Fruit fly (Drosophila melanogaster) whole organism, embryonic: ENCODE measurements around the gene RpS14a.

ENCODE experiments used
- Adf1 ChIP-seq: fragments of 200-800 bp; sonication (Bioruptor generic); IDR thresholded peaks from 2 replicates; pipeline ENCODE4 v1.3.6; 2022; ENCODE audit warnings: missing biosample characterization, missing genetic modification characterization
- Bgb ChIP-seq: fragments of 200-800 bp; sonication (Bioruptor generic); IDR thresholded peaks from 2 replicates; pipeline ENCODE4 v1.3.6; 2022; ENCODE audit warnings: missing biosample characterization, missing genetic modification characterization; ENCODE audit not compliant: partially characterized antibody
- CG10209 ChIP-seq: fragments of 200-800 bp; sonication (Bioruptor generic); optimal IDR thresholded peaks from 3 replicates; lab custom pipeline; 2017; ENCODE audit warnings: missing biosample characterization, mild to moderate bottlenecking, missing genetic modification characterization, missing genetic modification reagents
- CG11085 ChIP-seq: fragments of 200-800 bp; sonication (Bioruptor generic); IDR thresholded peaks from 2 replicates; pipeline ENCODE4 v1.3.6; 2022; ENCODE audit warnings: missing biosample characterization, missing genetic modification characterization
- CG12236 ChIP-seq: fragments of 200-800 bp; sonication (Bioruptor generic); optimal IDR thresholded peaks from 2 replicates; lab custom pipeline; 2016; ENCODE audit warnings: missing biosample characterization, missing genetic modification characterization
- CG1233 ChIP-seq: fragments of 200-800 bp; sonication (Bioruptor generic); optimal IDR thresholded peaks from 4 replicates; lab custom pipeline; 2018; ENCODE audit warnings: missing biosample characterization, mild to moderate bottlenecking, missing genetic modification characterization
- CG13287 ChIP-seq: fragments of 200-800 bp; sonication (Bioruptor generic); IDR thresholded peaks from 2 replicates; pipeline ENCODE4 v1.3.6; 2022; ENCODE audit warnings: missing biosample characterization, missing genetic modification characterization; ENCODE audit not compliant: partially characterized antibody
- CG15514 ChIP-seq: fragments of 200-800 bp; sonication (Bioruptor generic); optimal IDR thresholded peaks from 3 replicates; lab custom pipeline; 2017; ENCODE audit warnings: missing biosample characterization, missing genetic modification characterization, mild to moderate bottlenecking, moderate library complexity, missing genetic modification reagents
- CG18599 ChIP-seq: fragments of 200-800 bp; sonication (Bioruptor generic); optimal IDR thresholded peaks from 3 replicates; lab custom pipeline; 2017; ENCODE audit warnings: missing biosample characterization, missing genetic modification characterization, mild to moderate bottlenecking, moderate library complexity, missing genetic modification reagents
- CG2202 ChIP-seq: fragments of 200-800 bp; sonication (Bioruptor generic); optimal IDR thresholded peaks from 2 replicates; lab custom pipeline; 2018; ENCODE audit warnings: missing biosample characterization, mild to moderate bottlenecking, missing genetic modification characterization
- CG30403 ChIP-seq: fragments of 200-800 bp; sonication (Bioruptor generic); optimal IDR thresholded peaks from 3 replicates; lab custom pipeline; 2016; ENCODE audit warnings: missing biosample characterization, missing genetic modification characterization
- CG3065 ChIP-seq: fragments of 200-800 bp; sonication (Bioruptor generic); optimal IDR thresholded peaks from 2 replicates; lab custom pipeline; 2016; ENCODE audit warnings: missing biosample characterization, missing genetic modification characterization
- CG6683 ChIP-seq: fragments of 200-800 bp; sonication (Bioruptor generic); optimal IDR thresholded peaks from 2 replicates; lab custom pipeline; 2017; ENCODE audit warnings: missing biosample characterization, mild to moderate bottlenecking, missing genetic modification characterization, missing genetic modification reagents
- CG7271 ChIP-seq: fragments of 200-800 bp; sonication (Bioruptor generic); optimal IDR thresholded peaks from 2 replicates; lab custom pipeline; 2018; ENCODE audit warnings: missing biosample characterization, mild to moderate bottlenecking, missing genetic modification characterization, moderate library complexity
- CG7745 ChIP-seq: fragments of 200-800 bp; sonication (Bioruptor generic); optimal IDR thresholded peaks from 2 replicates; lab custom pipeline; 2018; ENCODE audit warnings: missing biosample characterization, mild to moderate bottlenecking, missing genetic modification characterization, moderate library complexity
- CG7839 ChIP-seq: fragments of 200-800 bp; sonication (Bioruptor generic); optimal IDR thresholded peaks from 3 replicates; lab custom pipeline; 2018; ENCODE audit warnings: missing biosample characterization, mild to moderate bottlenecking, missing genetic modification characterization, moderate library complexity
- CG8388 ChIP-seq: fragments of 200-800 bp; sonication (Bioruptor generic); optimal IDR thresholded peaks from 2 replicates; lab custom pipeline; 2019; ENCODE audit warnings: missing biosample characterization, mild to moderate bottlenecking, missing genetic modification characterization, moderate library complexity
- CG9609 ChIP-seq: fragments of 200-800 bp; sonication (Bioruptor generic); optimal IDR thresholded peaks from 3 replicates; lab custom pipeline; 2016; ENCODE audit warnings: missing biosample characterization, missing genetic modification characterization
- CG9876 ChIP-seq: fragments of 200-800 bp; sonication (Bioruptor generic); optimal IDR thresholded peaks from 2 replicates; lab custom pipeline; 2016; ENCODE audit warnings: missing biosample characterization, missing genetic modification characterization
- Camta ChIP-seq: fragments of 200-800 bp; sonication (Bioruptor generic); optimal IDR thresholded peaks from 2 replicates; lab custom pipeline; 2016; ENCODE audit warnings: missing biosample characterization, missing genetic modification characterization
- CkIIα-i1 ChIP-seq: fragments of 200-800 bp; sonication (Bioruptor generic); IDR thresholded peaks from 2 replicates; pipeline ENCODE4 v1.3.6; 2022; ENCODE audit warnings: missing biosample characterization, missing genetic modification characterization
- CrebB ChIP-seq: fragments of 200-800 bp; sonication (Bioruptor generic); optimal IDR thresholded peaks from 3 replicates; lab custom pipeline; 2018; ENCODE audit warnings: missing biosample characterization, mild to moderate bottlenecking, missing genetic modification characterization
- D19A ChIP-seq: fragments of 200-800 bp; optimal IDR thresholded peaks from 3 replicates; lab custom pipeline; 2019; ENCODE audit warnings: missing biosample characterization, mild to moderate bottlenecking, missing genetic modification characterization, moderate library complexity
- Dek ChIP-seq: fragments of 200-800 bp; sonication (Bioruptor generic); optimal IDR thresholded peaks from 3 replicates; lab custom pipeline; 2019; ENCODE audit warnings: missing biosample characterization, mild to moderate bottlenecking, missing genetic modification characterization, moderate library complexity
- Dip2 ChIP-seq: fragments of 200-800 bp; sonication (Bioruptor generic); IDR thresholded peaks from 2 replicates; pipeline ENCODE4 v1.3.6; 2022; ENCODE audit warnings: missing biosample characterization, missing genetic modification characterization
- Doc2 ChIP-seq: fragments of 200-800 bp; sonication (Bioruptor generic); IDR thresholded peaks from 2 replicates; pipeline ENCODE4 v1.3.6; 2022; ENCODE audit warnings: missing biosample characterization, missing genetic modification characterization
- Lpt ChIP-seq: fragments of >200 bp; optimal IDR thresholded peaks from 2 replicates; lab custom pipeline; 2018; ENCODE audit warnings: missing biosample characterization, missing genetic modification characterization
- Nf-YA ChIP-seq: fragments of 200-800 bp; sonication (Bioruptor generic); IDR thresholded peaks from 2 replicates; pipeline ENCODE4 v1.3.6; 2022; ENCODE audit warnings: missing biosample characterization, missing genetic modification characterization
- Optix ChIP-seq: fragments of 200-800 bp; sonication (Bioruptor generic); IDR thresholded peaks from 3 replicates; pipeline ENCODE4 v1.3.6; 2022; ENCODE audit warnings: missing biosample characterization, missing genetic modification characterization
- Scr ChIP-seq: fragments of 200-800 bp; sonication (Bioruptor generic); IDR thresholded peaks from 2 replicates; pipeline ENCODE4 v1.3.6; 2022; ENCODE audit warnings: missing biosample characterization, missing genetic modification characterization; ENCODE audit not compliant: partially characterized antibody
- Spps ChIP-seq: fragments of 200-800 bp; sonication (Bioruptor generic); optimal IDR thresholded peaks from 2 replicates; lab custom pipeline; 2018; ENCODE audit warnings: missing biosample characterization, mild to moderate bottlenecking, missing genetic modification characterization
- Ssrp ChIP-seq: fragments of 200-800 bp; sonication (Bioruptor generic); optimal IDR thresholded peaks from 2 replicates; lab custom pipeline; 2018; ENCODE audit warnings: missing biosample characterization, mild to moderate bottlenecking, missing genetic modification characterization, moderate library complexity
- cato ChIP-seq: fragments of 200-800 bp; sonication (Bioruptor generic); optimal IDR thresholded peaks from 2 replicates; lab custom pipeline; 2016; ENCODE audit warnings: missing biosample characterization, missing genetic modification characterization, borderline replicate concordance
- ci ChIP-seq: fragments of 200-800 bp; sonication (Bioruptor generic); IDR thresholded peaks from 3 replicates; pipeline ENCODE4 v1.3.6; 2022; ENCODE audit warnings: missing biosample characterization, missing genetic modification characterization
- crp ChIP-seq, 2 experiments: fragments of 200-800 bp; sonication (Bioruptor generic); optimal IDR thresholded peaks; 2 replicates in 1 of 2; 3 replicates in 1 of 2; lab custom pipeline; 2017; ENCODE audit warnings: missing biosample characterization in 2 of 2, missing genetic modification characterization in 2 of 2, mild to moderate bottlenecking in 1 of 2, moderate library complexity in 1 of 2
- danr ChIP-seq: fragments of 200-800 bp; sonication (Bioruptor generic); IDR thresholded peaks from 2 replicates; pipeline ENCODE4 v1.3.6; 2022; ENCODE audit warnings: missing biosample characterization, missing genetic modification characterization
- dysf ChIP-seq: fragments of 200-800 bp; sonication (Bioruptor generic); IDR thresholded peaks from 3 replicates; pipeline ENCODE4 v1.3.6; 2022; ENCODE audit warnings: missing biosample characterization, missing genetic modification characterization
- esg ChIP-seq: fragments of 200-800 bp; sonication (Bioruptor generic); conservative IDR thresholded peaks from 2 replicates; pipeline ENCODE4 v1.3.6; 2022; ENCODE audit warnings: missing biosample characterization, missing genetic modification characterization
- fd3F ChIP-seq: fragments of 200-800 bp; sonication (Bioruptor generic); optimal IDR thresholded peaks from 2 replicates; lab custom pipeline; 2018; ENCODE audit warnings: missing biosample characterization, mild to moderate bottlenecking, missing genetic modification characterization, moderate library complexity
- fu2 ChIP-seq: fragments of 200-800 bp; sonication (Bioruptor generic); optimal IDR thresholded peaks from 2 replicates; lab custom pipeline; 2016; ENCODE audit warnings: missing biosample characterization, missing genetic modification characterization
- gce ChIP-seq: fragments of 200-800 bp; sonication (Bioruptor generic); IDR thresholded peaks from 3 replicates; pipeline ENCODE4 v1.3.6; 2022; ENCODE audit warnings: missing biosample characterization, missing genetic modification characterization
- hb ChIP-seq: fragments of 200-800 bp; sonication (Bioruptor generic); IDR thresholded peaks from 3 replicates; pipeline ENCODE4 v1.3.6; 2022; ENCODE audit warnings: missing biosample characterization, missing genetic modification characterization; ENCODE audit not compliant: partially characterized antibody
- lbe ChIP-seq: fragments of 200-800 bp; sonication (Bioruptor generic); optimal IDR thresholded peaks from 2 replicates; lab custom pipeline; 2016; ENCODE audit warnings: missing biosample characterization, mild to moderate bottlenecking, missing genetic modification characterization
- p53 ChIP-seq: fragments of 200-800 bp; sonication (Bioruptor generic); optimal IDR thresholded peaks from 2 replicates; lab custom pipeline; 2016; ENCODE audit warnings: missing biosample characterization, missing genetic modification characterization
- pho ChIP-seq: fragments of 200-800 bp; sonication (Bioruptor generic); optimal IDR thresholded peaks from 2 replicates; lab custom pipeline; 2016; ENCODE audit warnings: missing biosample characterization, missing genetic modification characterization
- sim ChIP-seq: fragments of 200-800 bp; sonication (Bioruptor generic); IDR thresholded peaks from 2 replicates; pipeline ENCODE4 v1.3.6; 2022; ENCODE audit warnings: missing biosample characterization, missing genetic modification characterization
- sima ChIP-seq: fragments of 200-800 bp; sonication (Bioruptor generic); optimal IDR thresholded peaks from 2 replicates; lab custom pipeline; 2016; ENCODE audit warnings: missing biosample characterization, missing genetic modification characterization
- stc ChIP-seq: fragments of 200-800 bp; sonication (Bioruptor generic); IDR thresholded peaks from 2 replicates; pipeline ENCODE4 v1.3.6; 2022; ENCODE audit warnings: missing biosample characterization, missing genetic modification characterization
- sug ChIP-seq: fragments of 200-800 bp; optimal IDR thresholded peaks from 2 replicates; lab custom pipeline; 2019; ENCODE audit warnings: missing biosample characterization, mild to moderate bottlenecking, missing genetic modification characterization, moderate library complexity
- tgo ChIP-seq: fragments of 200-800 bp; sonication (Bioruptor generic); IDR thresholded peaks from 3 replicates; pipeline ENCODE4 v1.3.6; 2022; ENCODE audit warnings: missing biosample characterization, missing genetic modification characterization
- twi ChIP-seq: fragments of 200-800 bp; optimal IDR thresholded peaks from 2 replicates; lab custom pipeline; 2019; ENCODE audit warnings: missing biosample characterization, mild to moderate bottlenecking, missing genetic modification characterization, moderate library complexity
- unpg ChIP-seq: fragments of 200-800 bp; sonication (Bioruptor generic); optimal IDR thresholded peaks from 3 replicates; lab custom pipeline; 2018; ENCODE audit warnings: missing biosample characterization, mild to moderate bottlenecking, missing genetic modification characterization, moderate library complexity

The RpS14a gene

dm6 chrX:7978027-7978426 is 44.5 kb downstream of the RpS14a start (continued):
- TF ChIP-seq CG10209 (GFP tag; lab: Kevin White, UChicago) (no peak), crp (GFP tag; optimal IDR thresholded peaks at IDR 0.05; lab: Kevin White, UChicago) (no peak), Dip2 (GFP tag; lab: Robert Waterston, UW) (no peak), CG30403 (GFP tag; lab: Kevin White, UChicago) (peak; percentile 18), hb (no peak), CG9876 (GFP tag; lab: Kevin White, UChicago) (no peak), ci (no peak), CG7271 (no peak), Camta (GFP tag; lab: Kevin White, UChicago) (no peak), Spps (tag; lab: Kevin White, UChicago) (no peak), sug (no peak), sim (GFP tag; lab: Robert Waterston, UW) (no peak), CG18599 (GFP tag; lab: Kevin White, UChicago) (no peak), CG15514 (GFP tag; lab: Kevin White, UChicago) (no peak), D19A (tag; lab: Kevin White, UChicago) (peak; percentile 3), fd3F (GFP tag; lab: Kevin White, UChicago) (no peak), Dek (tag; lab: Kevin White, UChicago) (no peak), Optix (GFP tag; lab: Robert Waterston, UW) (no peak), Nf-YA (GFP tag; lab: Robert Waterston, UW) (no peak), lbe (GFP tag; lab: Kevin White, UChicago) (no peak), Bgb (GFP tag; lab: Robert Waterston, UW) (no peak), CrebB (tag; lab: Kevin White, UChicago) (no peak), Adf1 (GFP tag; lab: Robert Waterston, UW) (no peak), CG9609 (GFP tag; lab: Kevin White, UChicago) (no peak), twi (tag; lab: Kevin White, UChicago) (no peak), CG6683 (GFP tag; lab: Kevin White, UChicago) (no peak), CG12236 (GFP tag; lab: Kevin White, UChicago) (no peak), CG8388 (GFP tag; lab: Kevin White, UChicago) (peak; percentile 13), Scr (GFP tag; lab: Robert Waterston, UW) (no peak), stc (no peak), danr (GFP tag; lab: Robert Waterston, UW) (no peak), p53 (GFP tag; lab: Kevin White, UChicago) (no peak), tgo (GFP tag; lab: Robert Waterston, UW) (no peak), CG7839 (peak; percentile 30), esg (GFP tag; lab: Robert Waterston, UW) (no peak), sima (GFP tag; lab: Kevin White, UChicago) (no peak), pho (GFP tag; lab: Kevin White, UChicago) (no peak), CG2202 (tag; lab: Kevin White, UChicago) (no peak), gce (GFP tag; lab: Robert Waterston, UW) (no peak), CkIIα-i1 (GFP tag; lab: Robert Waterston, UW) (no peak), unpg (peak; percentile 23), CG7745 (tag; lab: Kevin White, UChicago) (no peak), Doc2 (GFP tag; lab: Robert Waterston, UW) (no peak), CG13287 (GFP tag; lab: Robert Waterston, UW) (no peak), cato (GFP tag; lab: Kevin White, UChicago) (no peak), dysf (GFP tag; lab: Robert Waterston, UW) (no peak), Ssrp (peak; percentile 20), CG11085 (no peak), Lpt (no peak), CG1233 (GFP tag; lab: Kevin White, UChicago) (no peak), fu2 (GFP tag; lab: Kevin White, UChicago) (no peak), CG3065 (GFP tag; lab: Kevin White, UChicago) (no peak)
